Fruit fly (Drosophila melanogaster) whole organism, embryonic: Measurements from ENCODE around the gene udt.

Experiments used
- Antp ChIP-seq: fragments of 200-800 bp; sonication (Bioruptor generic); optimal IDR thresholded peaks from 3 replicates; lab custom pipeline; 2016; ENCODE audit warnings: missing biosample characterization, missing genetic modification characterization
- BEAF-32 ChIP-seq: fragments of 200-800 bp; sonication (Bioruptor generic); optimal IDR thresholded peaks from 3 replicates; lab custom pipeline; 2017; ENCODE audit warnings: missing biosample characterization, missing genetic modification characterization, mild to moderate bottlenecking, moderate library complexity, missing genetic modification reagents
- Bdp1 ChIP-seq: fragments of 200-800 bp; sonication (Bioruptor generic); optimal IDR thresholded peaks from 3 replicates; lab custom pipeline; 2016; ENCODE audit warnings: missing biosample characterization, missing genetic modification characterization
- CG10274 ChIP-seq: fragments of 200-800 bp; sonication (Bioruptor generic); optimal IDR thresholded peaks from 3 replicates; lab custom pipeline; 2017; ENCODE audit warnings: missing biosample characterization, mild to moderate bottlenecking, missing genetic modification characterization
- CG11085 ChIP-seq: fragments of 200-800 bp; sonication (Bioruptor generic); IDR thresholded peaks from 2 replicates; pipeline ENCODE4 v1.3.6; 2022; ENCODE audit warnings: missing biosample characterization, missing genetic modification characterization
- CG11247 ChIP-seq: fragments of 200-800 bp; sonication (Bioruptor generic); IDR thresholded peaks from 2 replicates; pipeline ENCODE4 v1.3.6; 2022; ENCODE audit warnings: missing biosample characterization, missing genetic modification characterization
- CG11456 ChIP-seq: fragments of 200-800 bp; sonication (Bioruptor generic); IDR thresholded peaks from 3 replicates; pipeline ENCODE4 v1.3.6; 2022; ENCODE audit warnings: missing biosample characterization, missing genetic modification characterization
- CG12155 ChIP-seq: fragments of 200-800 bp; sonication (Bioruptor generic); optimal IDR thresholded peaks from 3 replicates; lab custom pipeline; 2016; ENCODE audit warnings: missing biosample characterization, missing genetic modification characterization
- CG12391 ChIP-seq: fragments of 200-800 bp; sonication (Bioruptor generic); optimal IDR thresholded peaks from 3 replicates; lab custom pipeline; 2018; ENCODE audit warnings: missing biosample characterization, mild to moderate bottlenecking, missing genetic modification characterization, moderate library complexity
- CG13296 ChIP-seq: fragments of 200-800 bp; sonication (Bioruptor generic); optimal IDR thresholded peaks from 3 replicates; lab custom pipeline; 2018; ENCODE audit warnings: missing biosample characterization, mild to moderate bottlenecking, missing genetic modification characterization
- CG15601 ChIP-seq: fragments of 200-800 bp; sonication (Bioruptor generic); optimal IDR thresholded peaks from 3 replicates; lab custom pipeline; 2019; ENCODE audit warnings: missing biosample characterization, mild to moderate bottlenecking, missing genetic modification characterization, moderate library complexity
- CG1602 ChIP-seq: fragments of 200-800 bp; sonication (Bioruptor generic); optimal IDR thresholded peaks from 3 replicates; lab custom pipeline; 2016; ENCODE audit warnings: missing biosample characterization, missing genetic modification characterization
- CG1603 ChIP-seq: fragments of 200-800 bp; sonication (Bioruptor generic); optimal IDR thresholded peaks from 2 replicates; lab custom pipeline; 2019; ENCODE audit warnings: missing biosample characterization, mild to moderate bottlenecking, missing genetic modification characterization, moderate library complexity
- CG17568 ChIP-seq: fragments of 200-800 bp; sonication (Bioruptor generic); optimal IDR thresholded peaks from 2 replicates; lab custom pipeline; 2018; ENCODE audit warnings: missing biosample characterization, mild to moderate bottlenecking, missing genetic modification characterization, moderate library complexity
- CG18764 ChIP-seq: fragments of 200-800 bp; sonication (Bioruptor generic); optimal IDR thresholded peaks from 3 replicates; lab custom pipeline; 2016; ENCODE audit warnings: missing biosample characterization, missing genetic modification characterization
- CG2129 ChIP-seq: fragments of 200-800 bp; sonication (Bioruptor generic); IDR thresholded peaks from 2 replicates; pipeline ENCODE4 v1.3.6; 2022; ENCODE audit warnings: missing biosample characterization, missing genetic modification characterization; ENCODE audit not compliant: partially characterized antibody
- CG31441 ChIP-seq: fragments of 200-800 bp; sonication (Bioruptor generic); IDR thresholded peaks from 2 replicates; pipeline ENCODE4 v1.3.6; 2022; ENCODE audit warnings: missing biosample characterization, missing genetic modification characterization
- CG4424 ChIP-seq: fragments of 200-800 bp; sonication (Bioruptor generic); optimal IDR thresholded peaks from 3 replicates; lab custom pipeline; 2016; ENCODE audit warnings: missing biosample characterization, missing genetic modification characterization
- CG4617 ChIP-seq: fragments of 200-800 bp; sonication (Bioruptor generic); optimal IDR thresholded peaks from 3 replicates; lab custom pipeline; 2016; ENCODE audit warnings: missing biosample characterization, missing genetic modification characterization, borderline replicate concordance
- CG6683 ChIP-seq: fragments of 200-800 bp; sonication (Bioruptor generic); optimal IDR thresholded peaks from 2 replicates; lab custom pipeline; 2017; ENCODE audit warnings: missing biosample characterization, mild to moderate bottlenecking, missing genetic modification characterization, missing genetic modification reagents
- CG8359 ChIP-seq: fragments of 200-800 bp; sonication (Bioruptor generic); optimal IDR thresholded peaks from 2 replicates; lab custom pipeline; 2017; ENCODE audit warnings: missing biosample characterization, mild to moderate bottlenecking, missing genetic modification characterization, borderline replicate concordance
- CG8478 ChIP-seq: fragments of >200 bp; optimal IDR thresholded peaks from 2 replicates; lab custom pipeline; 2018
- CG9797 ChIP-seq: fragments of 200-800 bp; sonication (Bioruptor generic); optimal IDR thresholded peaks from 3 replicates; lab custom pipeline; 2018; ENCODE audit warnings: missing biosample characterization, mild to moderate bottlenecking, missing genetic modification characterization
- CrebB ChIP-seq: fragments of 200-800 bp; sonication (Bioruptor generic); optimal IDR thresholded peaks from 3 replicates; lab custom pipeline; 2018; ENCODE audit warnings: missing biosample characterization, mild to moderate bottlenecking, missing genetic modification characterization
- D ChIP-seq, 2 experiments: fragments of 200-800 bp in 1 of 2; fragments of >200 bp in 1 of 2; sonication (Bioruptor generic) in 1 of 2; optimal IDR thresholded peaks; 2 replicates in 1 of 2; 3 replicates in 1 of 2; lab custom pipeline; 2017; ENCODE audit warnings: mild to moderate bottlenecking in 1 of 2, missing biosample characterization in 1 of 2, missing genetic modification characterization in 1 of 2, missing genetic modification reagents in 1 of 2
- D19A ChIP-seq: fragments of 200-800 bp; optimal IDR thresholded peaks from 3 replicates; lab custom pipeline; 2019; ENCODE audit warnings: missing biosample characterization, mild to moderate bottlenecking, missing genetic modification characterization, moderate library complexity
- Ets65A ChIP-seq: fragments of 200-800 bp; sonication (Bioruptor generic); peaks from one replicate; lab custom pipeline; 2016; ENCODE audit warnings: missing biosample characterization, missing genetic modification characterization
- Gug ChIP-seq: fragments of 200-800 bp; sonication (Bioruptor generic); IDR thresholded peaks from 4 replicates; pipeline ENCODE4 v1.3.6; 2022; ENCODE audit warnings: missing biosample characterization, missing genetic modification characterization
- Hr3 ChIP-seq: fragments of 200-800 bp; sonication (Bioruptor generic); optimal IDR thresholded peaks from 3 replicates; lab custom pipeline; 2016; ENCODE audit warnings: missing biosample characterization, missing genetic modification characterization
- Hr39 ChIP-seq: fragments of >200 bp; optimal IDR thresholded peaks from 2 replicates; lab custom pipeline; 2017
- NC2β ChIP-seq: fragments of 200-800 bp; sonication (Bioruptor generic); optimal IDR thresholded peaks from 2 replicates; lab custom pipeline; 2016; ENCODE audit warnings: missing biosample characterization, missing genetic modification characterization
- NfI ChIP-seq: fragments of 200-800 bp; sonication (Bioruptor generic); optimal IDR thresholded peaks from 3 replicates; lab custom pipeline; 2018; ENCODE audit warnings: missing biosample characterization, mild to moderate bottlenecking, missing genetic modification characterization, moderate library complexity
- Sox102F ChIP-seq: fragments of 200-800 bp; sonication (Bioruptor generic); optimal IDR thresholded peaks from 2 replicates; lab custom pipeline; 2018; ENCODE audit warnings: missing biosample characterization, mild to moderate bottlenecking, missing genetic modification characterization, moderate library complexity
- Spps ChIP-seq: fragments of 200-800 bp; sonication (Bioruptor generic); optimal IDR thresholded peaks from 2 replicates; lab custom pipeline; 2018; ENCODE audit warnings: missing biosample characterization, mild to moderate bottlenecking, missing genetic modification characterization
- Xbp1 ChIP-seq: fragments of 200-800 bp; sonication (Bioruptor generic); optimal IDR thresholded peaks from 3 replicates; lab custom pipeline; 2016; ENCODE audit warnings: missing biosample characterization, mild to moderate bottlenecking, missing genetic modification characterization
- ac ChIP-seq: fragments of 200-800 bp; sonication (Bioruptor generic); optimal IDR thresholded peaks from 3 replicates; lab custom pipeline; 2017; ENCODE audit warnings: missing biosample characterization, mild to moderate bottlenecking, missing genetic modification characterization
- dan ChIP-seq: fragments of 200-800 bp; sonication (Bioruptor generic); IDR thresholded peaks from 2 replicates; pipeline ENCODE4 v1.3.6; 2022; ENCODE audit warnings: missing biosample characterization, missing genetic modification characterization
- dm ChIP-seq: fragments of 200-800 bp; sonication (Bioruptor generic); optimal IDR thresholded peaks from 3 replicates; lab custom pipeline; 2016; ENCODE audit warnings: missing biosample characterization, missing genetic modification characterization
- dmrt99B ChIP-seq: fragments of 200-800 bp; sonication (Bioruptor generic); optimal IDR thresholded peaks from 2 replicates; lab custom pipeline; 2018; ENCODE audit warnings: missing biosample characterization, mild to moderate bottlenecking, missing genetic modification characterization, moderate library complexity
- dysf ChIP-seq: fragments of 200-800 bp; sonication (Bioruptor generic); IDR thresholded peaks from 3 replicates; pipeline ENCODE4 v1.3.6; 2022; ENCODE audit warnings: missing biosample characterization, missing genetic modification characterization
- ewg ChIP-seq: fragments of 200-800 bp; sonication (Bioruptor generic); optimal IDR thresholded peaks from 3 replicates; lab custom pipeline; 2017; ENCODE audit warnings: mild to moderate bottlenecking, missing biosample characterization, missing genetic modification reagents, missing genetic modification characterization
- grn ChIP-seq: fragments of 200-800 bp; sonication (Bioruptor generic); optimal IDR thresholded peaks from 3 replicates; lab custom pipeline; 2017; ENCODE audit warnings: missing biosample characterization, missing genetic modification characterization
- lmd ChIP-seq: fragments of 200-800 bp; sonication (Bioruptor generic); IDR thresholded peaks from 2 replicates; pipeline ENCODE4 v1.3.6; 2022; ENCODE audit warnings: missing biosample characterization, missing genetic modification characterization
- lov ChIP-seq, 2 experiments: fragments of 200-800 bp in 1 of 2; fragments of >200 bp in 1 of 2; sonication (Bioruptor generic) in 1 of 2; IDR thresholded peaks in 1 of 2; optimal IDR thresholded peaks in 1 of 2; 2 replicates in 1 of 2; 3 replicates in 1 of 2; pipeline versions ENCODE4 v1.3.6 to Lab custom; 2017 to 2022; ENCODE audit warnings: missing biosample characterization in 1 of 2, missing genetic modification characterization in 1 of 2
- mld ChIP-seq: fragments of 200-800 bp; sonication (Bioruptor generic); IDR thresholded peaks from 3 replicates; pipeline ENCODE4 v1.3.6; 2022; ENCODE audit warnings: missing biosample characterization, missing genetic modification characterization; ENCODE audit not compliant: partially characterized antibody
- nmo ChIP-seq: fragments of 200-800 bp; sonication (Bioruptor generic); optimal IDR thresholded peaks from 2 replicates; lab custom pipeline; 2018; ENCODE audit warnings: missing biosample characterization, mild to moderate bottlenecking, missing genetic modification characterization, moderate library complexity
- sens ChIP-seq: fragments of 200-800 bp; sonication (Bioruptor generic); peaks from one replicate; lab custom pipeline; 2016; ENCODE audit warnings: missing biosample characterization, missing genetic modification characterization
- sima ChIP-seq: fragments of 200-800 bp; sonication (Bioruptor generic); optimal IDR thresholded peaks from 2 replicates; lab custom pipeline; 2016; ENCODE audit warnings: missing biosample characterization, missing genetic modification characterization
- slbo ChIP-seq: fragments of 200-800 bp; sonication (Bioruptor generic); IDR thresholded peaks from 2 replicates; pipeline ENCODE4 v1.3.6; 2022; ENCODE audit warnings: missing biosample characterization, missing genetic modification characterization
- sna ChIP-seq: fragments of 200-800 bp; sonication (Bioruptor generic); IDR thresholded peaks from 2 replicates; pipeline ENCODE4 v1.3.6; 2022; ENCODE audit warnings: missing biosample characterization, missing genetic modification characterization; ENCODE audit not compliant: partially characterized antibody
- tap ChIP-seq: fragments of 200-800 bp; optimal IDR thresholded peaks from 3 replicates; lab custom pipeline; 2019; ENCODE audit warnings: missing biosample characterization, mild to moderate bottlenecking, missing genetic modification characterization, moderate library complexity

The udt gene

dm6 chr3R:23721936-23722335, 41.1 kb downstream of the udt start (continued):
- TF ChIP-seq CG4617 (GFP tag; lab: Kevin White, UChicago), result peak; percentile 7
- TF ChIP-seq dm (GFP tag; lab: Kevin White, UChicago), result no peak
- TF ChIP-seq CG18764 (GFP tag; lab: Kevin White, UChicago), result no peak
- peak; percentile 22 for TF ChIP-seq CG4424 (GFP tag; lab: Kevin White, UChicago)
- peak; percentile 32 for TF ChIP-seq CG1602 (GFP tag; lab: Kevin White, UChicago)
- no peak for TF ChIP-seq D (optimal IDR thresholded peaks at IDR 0.05; lab: Kevin White, UChicago)
- no peak for TF ChIP-seq D (GFP tag; optimal IDR thresholded peaks at IDR 0.05; lab: Kevin White, UChicago)
- peak; percentile 47 for TF ChIP-seq Sox102F (GFP tag; lab: Kevin White, UChicago)
- TF ChIP-seq Antp (GFP tag; lab: Kevin White, UChicago), result no peak
- peak; percentile 1 for TF ChIP-seq CG12155 (GFP tag; lab: Kevin White, UChicago)
- no peak for TF ChIP-seq CG9797
- no peak for TF ChIP-seq dan (GFP tag; lab: Robert Waterston, UW)
- TF ChIP-seq tap (tag; lab: Kevin White, UChicago), result peak; percentile 22
- TF ChIP-seq CrebB (tag; lab: Kevin White, UChicago), result no peak
- peak; percentile 91 for TF ChIP-seq Ets65A
- no peak for TF ChIP-seq sens (GFP tag; lab: Kevin White, UChicago)
- no peak for TF ChIP-seq CG11247 (GFP tag; lab: Robert Waterston, UW)
- no peak for TF ChIP-seq CG6683 (GFP tag; lab: Kevin White, UChicago)
- TF ChIP-seq ewg (GFP tag; lab: Kevin White, UChicago), result no peak
- TF ChIP-seq Spps, result no peak
- no peak for TF ChIP-seq grn
- TF ChIP-seq CG15601 (tag; lab: Kevin White, UChicago), result peak; percentile 52
- TF ChIP-seq Hr3 (GFP tag; lab: Kevin White, UChicago), result peak; percentile 7
- TF ChIP-seq Hr39 (lab: Kevin White, UChicago), result no peak
- no peak for TF ChIP-seq CG17568 (GFP tag; lab: Kevin White, UChicago)
- no peak for TF ChIP-seq CG10274 (GFP tag; lab: Kevin White, UChicago)
- TF ChIP-seq CG8478, result no peak
- TF ChIP-seq dmrt99B, result no peak
- TF ChIP-seq lmd (GFP tag; lab: Robert Waterston, UW), result peak; percentile 22; the same call in 1 of the 2 replicates
- TF ChIP-seq CG12391 (tag; lab: Kevin White, UChicago), result peak; percentile 43
- TF ChIP-seq CG31441 (GFP tag; lab: Robert Waterston, UW), result 0 out of 2 replicates have a peak, but pooled peaks have one; percentile 13
- no peak for TF ChIP-seq dysf
- TF ChIP-seq Xbp1 (GFP tag; lab: Kevin White, UChicago), result peak; percentile 55
- TF ChIP-seq slbo, result peak; percentile 56
- no peak for TF ChIP-seq Bdp1 (GFP tag; lab: Kevin White, UChicago)
- no peak for TF ChIP-seq Gug (GFP tag; lab: Robert Waterston, UW)
- peak; percentile 2 for TF ChIP-seq BEAF-32 (GFP tag; lab: Kevin White, UChicago)
- TF ChIP-seq CG8359 (GFP tag; lab: Kevin White, UChicago), result no peak
- peak; percentile 47 for TF ChIP-seq CG1603 (tag; lab: Kevin White, UChicago)
- no peak for TF ChIP-seq ac (GFP tag; lab: Kevin White, UChicago)
- TF ChIP-seq lov (optimal IDR thresholded peaks at IDR 0.05; lab: Kevin White, UChicago), result no peak
- TF ChIP-seq lov (GFP tag; IDR thresholded peaks at IDR 0.05; lab: Robert Waterston, UW), result no peak
- no peak for TF ChIP-seq NC2β
- TF ChIP-seq sima, result no peak
- TF ChIP-seq D19A (tag; lab: Kevin White, UChicago), result peak; percentile 51
- no peak; the same call in 2 of the 3 replicates for TF ChIP-seq CG11456 (GFP tag; lab: Robert Waterston, UW)
- no peak for TF ChIP-seq sna (GFP tag; lab: Robert Waterston, UW)
- TF ChIP-seq nmo (GFP tag; lab: Kevin White, UChicago), result peak; percentile 50
- TF ChIP-seq mld (GFP tag; lab: Robert Waterston, UW), result no peak
- TF ChIP-seq NfI (GFP tag; lab: Kevin White, UChicago), result peak; percentile 45
- TF ChIP-seq CG13296 (GFP tag; lab: Kevin White, UChicago), result peak; percentile 19
- 0 out of 2 replicates have a peak, but pooled peaks have one; percentile 11 for TF ChIP-seq CG11085
- TF ChIP-seq CG2129, result no peak
